Fruit fly (Drosophila melanogaster) whole organism, embryonic: ENCODE data around the gene CG13667.

ENCODE experiments used
- B-H1 ChIP-seq: fragments of 200-800 bp; sonication (Bioruptor generic); IDR thresholded peaks from 3 replicates; pipeline ENCODE4 v1.3.6; 2022; ENCODE audit warnings: missing biosample characterization, missing genetic modification characterization
- CG10147 ChIP-seq: fragments of 200-800 bp; sonication (Bioruptor generic); optimal IDR thresholded peaks from 2 replicates; lab custom pipeline; 2019; ENCODE audit warnings: missing biosample characterization, mild to moderate bottlenecking, missing genetic modification characterization, moderate library complexity
- CG1024 ChIP-seq: fragments of 200-800 bp; sonication (Bioruptor generic); IDR thresholded peaks from 2 replicates; pipeline ENCODE4 v1.3.6; 2022; ENCODE audit warnings: missing biosample characterization, missing genetic modification characterization
- CG10462 ChIP-seq: fragments of 200-800 bp; sonication (Bioruptor generic); optimal IDR thresholded peaks from 2 replicates; lab custom pipeline; 2016; ENCODE audit warnings: missing biosample characterization, missing genetic modification characterization
- CG11695 ChIP-seq: fragments of 200-800 bp; sonication (Bioruptor generic); IDR thresholded peaks from 3 replicates; pipeline ENCODE4 v1.3.6; 2022; ENCODE audit warnings: missing biosample characterization, missing genetic modification characterization
- CG13894 ChIP-seq: fragments of 200-800 bp; sonication (Bioruptor generic); optimal IDR thresholded peaks from 3 replicates; lab custom pipeline; 2018; ENCODE audit warnings: missing biosample characterization, mild to moderate bottlenecking, missing genetic modification characterization, moderate library complexity
- CG14014 ChIP-seq: fragments of 200-800 bp; sonication (Bioruptor generic); IDR thresholded peaks from 2 replicates; pipeline ENCODE4 v1.3.6; 2022; ENCODE audit warnings: missing biosample characterization, missing genetic modification characterization
- CG15011 ChIP-seq: fragments of 200-800 bp; sonication (Bioruptor generic); optimal IDR thresholded peaks from 3 replicates; lab custom pipeline; 2018; ENCODE audit warnings: missing biosample characterization, mild to moderate bottlenecking, missing genetic modification characterization
- CG1529 ChIP-seq: fragments of 200-800 bp; sonication (Bioruptor generic); optimal IDR thresholded peaks from 3 replicates; lab custom pipeline; 2018; ENCODE audit warnings: missing biosample characterization, missing genetic modification characterization
- CG17829 ChIP-seq: fragments of 200-800 bp; optimal IDR thresholded peaks from 2 replicates; lab custom pipeline; 2019; ENCODE audit warnings: missing biosample characterization, mild to moderate bottlenecking, missing genetic modification characterization, moderate library complexity
- CG18764 ChIP-seq: fragments of 200-800 bp; sonication (Bioruptor generic); optimal IDR thresholded peaks from 3 replicates; lab custom pipeline; 2016; ENCODE audit warnings: missing biosample characterization, missing genetic modification characterization
- CG3163 ChIP-seq: fragments of 200-800 bp; sonication (Bioruptor generic); optimal IDR thresholded peaks from 3 replicates; lab custom pipeline; 2016; ENCODE audit warnings: missing biosample characterization, missing genetic modification characterization
- CG3726 ChIP-seq: fragments of 200-800 bp; sonication (Bioruptor generic); IDR thresholded peaks from 3 replicates; pipeline ENCODE4, ENCODE4 v1.3.6; 2022; ENCODE audit warnings: missing biosample characterization, missing genetic modification characterization
- CG4707 ChIP-seq: fragments of 200-800 bp; sonication (Bioruptor generic); optimal IDR thresholded peaks from 2 replicates; lab custom pipeline; 2018; ENCODE audit warnings: missing biosample characterization, mild to moderate bottlenecking, missing genetic modification characterization, moderate library complexity
- CG6813 ChIP-seq: fragments of 200-800 bp; sonication (Bioruptor generic); optimal IDR thresholded peaks from 2 replicates; lab custom pipeline; 2017; ENCODE audit warnings: missing biosample characterization, missing genetic modification characterization, mild to moderate bottlenecking, moderate library complexity, missing genetic modification reagents
- CG7357 ChIP-seq: fragments of 200-800 bp; sonication (Bioruptor generic); IDR thresholded peaks from 3 replicates; pipeline ENCODE4 v1.3.6; 2022; ENCODE audit warnings: missing biosample characterization, missing genetic modification characterization
- CG7839 ChIP-seq: fragments of 200-800 bp; sonication (Bioruptor generic); optimal IDR thresholded peaks from 3 replicates; lab custom pipeline; 2018; ENCODE audit warnings: missing biosample characterization, mild to moderate bottlenecking, missing genetic modification characterization, moderate library complexity
- CG8359 ChIP-seq: fragments of 200-800 bp; sonication (Bioruptor generic); optimal IDR thresholded peaks from 2 replicates; lab custom pipeline; 2017; ENCODE audit warnings: missing biosample characterization, mild to moderate bottlenecking, missing genetic modification characterization, borderline replicate concordance
- CG9797 ChIP-seq: fragments of 200-800 bp; sonication (Bioruptor generic); optimal IDR thresholded peaks from 3 replicates; lab custom pipeline; 2018; ENCODE audit warnings: missing biosample characterization, mild to moderate bottlenecking, missing genetic modification characterization
- CHES-1-like ChIP-seq: fragments of 200-800 bp; sonication (Bioruptor generic); optimal IDR thresholded peaks from 2 replicates; lab custom pipeline; 2016; ENCODE audit warnings: missing biosample characterization, missing genetic modification characterization
- CTCF ChIP-seq: fragments of 200-800 bp; sonication (Bioruptor generic); optimal IDR thresholded peaks from 2 replicates; lab custom pipeline; 2017; ENCODE audit warnings: missing biosample characterization, mild to moderate bottlenecking, missing genetic modification characterization, moderate library complexity
- CoRest ChIP-seq: fragments of 200-800 bp; sonication (Bioruptor generic); optimal IDR thresholded peaks from 3 replicates; lab custom pipeline; 2018; ENCODE audit warnings: missing biosample characterization, mild to moderate bottlenecking, missing genetic modification characterization, moderate library complexity
- ERR ChIP-seq: fragments of 200-800 bp; sonication (Bioruptor generic); optimal IDR thresholded peaks from 2 replicates; lab custom pipeline; 2016; ENCODE audit warnings: missing biosample characterization, missing genetic modification characterization
- Ets65A ChIP-seq: fragments of 200-800 bp; sonication (Bioruptor generic); peaks from one replicate; lab custom pipeline; 2016; ENCODE audit warnings: missing biosample characterization, missing genetic modification characterization
- HLHmδ ChIP-seq: fragments of 200-800 bp; sonication (Bioruptor generic); optimal IDR thresholded peaks from 2 replicates; lab custom pipeline; 2018; ENCODE audit warnings: missing biosample characterization, mild to moderate bottlenecking, missing genetic modification characterization, moderate library complexity
- Hmx ChIP-seq: fragments of 200-800 bp; sonication (Bioruptor generic); optimal IDR thresholded peaks from 2 replicates; lab custom pipeline; 2016; ENCODE audit warnings: missing biosample characterization, missing genetic modification characterization
- Jarid2 ChIP-seq: fragments of 200-800 bp; sonication (Bioruptor generic); optimal IDR thresholded peaks from 3 replicates; lab custom pipeline; 2017; ENCODE audit warnings: mild to moderate bottlenecking, missing biosample characterization, missing genetic modification reagents, missing genetic modification characterization
- Meics ChIP-seq: fragments of 200-800 bp; sonication (Bioruptor generic); optimal IDR thresholded peaks from 2 replicates; lab custom pipeline; 2017; ENCODE audit warnings: missing biosample characterization, mild to moderate bottlenecking, missing genetic modification characterization
- NC2β ChIP-seq: fragments of 200-800 bp; sonication (Bioruptor generic); optimal IDR thresholded peaks from 2 replicates; lab custom pipeline; 2016; ENCODE audit warnings: missing biosample characterization, missing genetic modification characterization
- NK7.1 ChIP-seq: fragments of 200-800 bp; sonication (Bioruptor generic); optimal IDR thresholded peaks from 3 replicates; lab custom pipeline; 2016; ENCODE audit warnings: missing biosample characterization, missing genetic modification characterization
- Nf-YA ChIP-seq: fragments of 200-800 bp; sonication (Bioruptor generic); IDR thresholded peaks from 2 replicates; pipeline ENCODE4 v1.3.6; 2022; ENCODE audit warnings: missing biosample characterization, missing genetic modification characterization
- Optix ChIP-seq: fragments of 200-800 bp; sonication (Bioruptor generic); IDR thresholded peaks from 3 replicates; pipeline ENCODE4 v1.3.6; 2022; ENCODE audit warnings: missing biosample characterization, missing genetic modification characterization
- Scr ChIP-seq: fragments of 200-800 bp; sonication (Bioruptor generic); IDR thresholded peaks from 2 replicates; pipeline ENCODE4 v1.3.6; 2022; ENCODE audit warnings: missing biosample characterization, missing genetic modification characterization; ENCODE audit not compliant: partially characterized antibody
- Spps ChIP-seq: fragments of 200-800 bp; sonication (Bioruptor generic); optimal IDR thresholded peaks from 2 replicates; lab custom pipeline; 2018; ENCODE audit warnings: missing biosample characterization, mild to moderate bottlenecking, missing genetic modification characterization
- Ssrp ChIP-seq: fragments of 200-800 bp; sonication (Bioruptor generic); optimal IDR thresholded peaks from 2 replicates; lab custom pipeline; 2018; ENCODE audit warnings: missing biosample characterization, mild to moderate bottlenecking, missing genetic modification characterization, moderate library complexity
- ase ChIP-seq: fragments of 200-800 bp; sonication (Bioruptor generic); IDR thresholded peaks from 3 replicates; pipeline ENCODE4 v1.3.6; 2022; ENCODE audit warnings: missing biosample characterization, missing genetic modification characterization
- crc ChIP-seq: fragments of 200-800 bp; sonication (Bioruptor generic); optimal IDR thresholded peaks from 2 replicates; lab custom pipeline; 2016; ENCODE audit warnings: missing biosample characterization, missing genetic modification characterization
- croc ChIP-seq: fragments of 200-800 bp; sonication (Bioruptor generic); conservative IDR thresholded peaks from 3 replicates; pipeline ENCODE4 v1.3.6; 2022; ENCODE audit warnings: missing biosample characterization, missing genetic modification characterization
- dimm ChIP-seq: fragments of 200-800 bp; sonication (Bioruptor generic); IDR thresholded peaks from 2 replicates; pipeline ENCODE4 v1.3.6; 2022; ENCODE audit warnings: missing biosample characterization, missing genetic modification characterization
- emc ChIP-seq: fragments of 200-800 bp; sonication (Bioruptor generic); optimal IDR thresholded peaks from 2 replicates; lab custom pipeline; 2016; ENCODE audit warnings: missing biosample characterization, missing genetic modification characterization
- ham ChIP-seq: fragments of 200-800 bp; sonication (Bioruptor generic); IDR thresholded peaks from 2 replicates; pipeline ENCODE4 v1.3.6; 2022; ENCODE audit warnings: missing biosample characterization, missing genetic modification characterization
- hbn ChIP-seq: fragments of 200-800 bp; sonication (Bioruptor generic); IDR thresholded peaks from 2 replicates; pipeline ENCODE4 v1.3.6; 2022; ENCODE audit warnings: missing biosample characterization, missing genetic modification characterization; ENCODE audit not compliant: partially characterized antibody
- ind ChIP-seq: fragments of 200-800 bp; sonication (Bioruptor generic); optimal IDR thresholded peaks from 3 replicates; lab custom pipeline; 2016; ENCODE audit warnings: missing biosample characterization, missing genetic modification characterization
- mld ChIP-seq: fragments of 200-800 bp; sonication (Bioruptor generic); IDR thresholded peaks from 3 replicates; pipeline ENCODE4 v1.3.6; 2022; ENCODE audit warnings: missing biosample characterization, missing genetic modification characterization; ENCODE audit not compliant: partially characterized antibody
- nom ChIP-seq: fragments of 200-800 bp; sonication (Bioruptor generic); optimal IDR thresholded peaks from 2 replicates; lab custom pipeline; 2017; ENCODE audit warnings: missing biosample characterization, missing genetic modification characterization, mild to moderate bottlenecking, moderate library complexity, missing genetic modification reagents
- pho ChIP-seq: fragments of 200-800 bp; sonication (Bioruptor generic); optimal IDR thresholded peaks from 2 replicates; lab custom pipeline; 2016; ENCODE audit warnings: missing biosample characterization, missing genetic modification characterization
- pita ChIP-seq: fragments of 200-800 bp; sonication (Bioruptor generic); optimal IDR thresholded peaks from 2 replicates; lab custom pipeline; 2017; ENCODE audit warnings: missing biosample characterization, mild to moderate bottlenecking, missing genetic modification characterization
- ro ChIP-seq: fragments of 200-800 bp; sonication (Bioruptor generic); IDR thresholded peaks from 2 replicates; pipeline ENCODE4 v1.3.6; 2022; ENCODE audit warnings: missing biosample characterization, missing genetic modification characterization
- slp2 ChIP-seq: fragments of 200-800 bp; sonication (Bioruptor generic); optimal IDR thresholded peaks from 2 replicates; lab custom pipeline; 2016; ENCODE audit warnings: missing biosample characterization, missing genetic modification characterization
- trh ChIP-seq: fragments of 200-800 bp; sonication (Bioruptor generic); optimal IDR thresholded peaks from 2 replicates; lab custom pipeline; 2016; ENCODE audit warnings: missing biosample characterization, missing genetic modification characterization
- yki ChIP-seq: fragments of >200 bp; optimal IDR thresholded peaks from 3 replicates; lab custom pipeline; 2018
- zfh1 ChIP-seq: fragments of 200-800 bp; sonication (Bioruptor generic); IDR thresholded peaks from 3 replicates; pipeline ENCODE4 v1.3.6; 2022; ENCODE audit warnings: missing biosample characterization, missing genetic modification characterization

The CG13667 gene

dm6 chr3L:8446050-8446781 lies 41.0 kb downstream of the CG13667 start (continued):
- no peak for TF ChIP-seq HLHmδ
- TF ChIP-seq CG1529 (GFP tag; lab: Kevin White, UChicago) = no peak
- TF ChIP-seq zfh1 (GFP tag; lab: Robert Waterston, UW) = no peak
- TF ChIP-seq CG9797 (GFP tag; lab: Kevin White, UChicago) = no peak
- peak; percentile 17 for TF ChIP-seq Hmx (GFP tag; lab: Kevin White, UChicago)
- peak; percentile 57 for TF ChIP-seq CoRest
- TF ChIP-seq CG10462 (GFP tag; lab: Kevin White, UChicago) = no peak
- no peak for TF ChIP-seq CG15011 (GFP tag; lab: Kevin White, UChicago)
- TF ChIP-seq NC2β (GFP tag; lab: Kevin White, UChicago) = no peak
- TF ChIP-seq CG10147 = peak; percentile 69
- TF ChIP-seq CG3163 (GFP tag; lab: Kevin White, UChicago) = peak; percentile 18
- no peak for TF ChIP-seq CG17829
- peak; percentile 71 for TF ChIP-seq CG7839 (tag; lab: Kevin White, UChicago)
- no peak for TF ChIP-seq NK7.1 (GFP tag; lab: Kevin White, UChicago)
- TF ChIP-seq CG11695 (GFP tag; lab: Robert Waterston, UW) = peak; percentile 79
- peak; percentile 40; the same call in 1 of the 3 replicates for TF ChIP-seq B-H1 (GFP tag; lab: Robert Waterston, UW)
- no peak for TF ChIP-seq Scr (GFP tag; lab: Robert Waterston, UW)
- peak; percentile 31 for TF ChIP-seq CG18764 (GFP tag; lab: Kevin White, UChicago)
- TF ChIP-seq Ets65A = peak; percentile 68
- TF ChIP-seq trh (GFP tag; lab: Kevin White, UChicago) = no peak
- TF ChIP-seq pita (GFP tag; lab: Kevin White, UChicago) = no peak
- TF ChIP-seq Jarid2 (GFP tag; lab: Kevin White, UChicago) = no peak
- TF ChIP-seq slp2 (GFP tag; lab: Kevin White, UChicago) = peak; percentile 15
- TF ChIP-seq Optix (GFP tag; lab: Robert Waterston, UW) = no peak
- peak; percentile 61 for TF ChIP-seq Meics (GFP tag; lab: Kevin White, UChicago)
- TF ChIP-seq mld = no peak
- TF ChIP-seq CG6813 (GFP tag; lab: Kevin White, UChicago) = no peak
- no peak for TF ChIP-seq yki (lab: Kevin White, UChicago)
- peak; percentile 55 for TF ChIP-seq ERR
- TF ChIP-seq CG14014 (GFP tag; lab: Robert Waterston, UW) = peak; percentile 72
- TF ChIP-seq CTCF (GFP tag; lab: Kevin White, UChicago) = no peak
- peak; percentile 32 for TF ChIP-seq CG13894 (tag; lab: Kevin White, UChicago)
- no peak for TF ChIP-seq ham (GFP tag; lab: Robert Waterston, UW)
- TF ChIP-seq crc = peak; percentile 55
- peak; percentile 15 for TF ChIP-seq Ssrp (tag; lab: Kevin White, UChicago)
- TF ChIP-seq nom (GFP tag; lab: Kevin White, UChicago) = no peak
- TF ChIP-seq ro (GFP tag; lab: Robert Waterston, UW) = no peak
- no peak for TF ChIP-seq Nf-YA (GFP tag; lab: Robert Waterston, UW)
- TF ChIP-seq Spps (tag; lab: Kevin White, UChicago) = no peak
- TF ChIP-seq hbn (GFP tag; lab: Robert Waterston, UW) = no peak
- TF ChIP-seq croc = no peak
- no peak for TF ChIP-seq CG3726 (GFP tag; lab: Robert Waterston, UW)
- TF ChIP-seq emc (GFP tag; lab: Kevin White, UChicago) = no peak
- no peak for TF ChIP-seq CG7357 (GFP tag; lab: Robert Waterston, UW)
- no peak for TF ChIP-seq dimm
- peak; percentile 30 for TF ChIP-seq pho (GFP tag; lab: Kevin White, UChicago)
- peak; percentile 59 for TF ChIP-seq ind (GFP tag; lab: Kevin White, UChicago)
- TF ChIP-seq CG4707 (GFP tag; lab: Kevin White, UChicago) = no peak
- no peak for TF ChIP-seq CG1024
- TF ChIP-seq ase (GFP tag; lab: Robert Waterston, UW) = no peak
- TF ChIP-seq CHES-1-like (GFP tag; lab: Kevin White, UChicago) = peak; percentile 45
- no peak for TF ChIP-seq CG8359 (GFP tag; lab: Kevin White, UChicago)
